Fruit fly (Drosophila melanogaster) S2 (cell line): ENCODE results near the gene Cad87A.

Experiments
- CG8478 ChIP-seq: fragments of >200 bp; optimal IDR thresholded peaks from 2 replicates; lab custom pipeline; 2018
- CTCF ChIP-seq, 2 experiments: fragments of >200 bp; optimal IDR thresholded peaks; 2 replicates each; lab custom pipeline; 2018

dm6 chr3R:11984441-11984840 is 35.5 kb upstream of the Cad87A start, which contains the start of gene CG3397:
- TF ChIP-seq CG8478 (lab: Kevin White, UChicago) (no peak), CTCF (optimal IDR thresholded peaks at IDR 0.05; lab: Kevin White, UChicago) (no peak)
